Fruit fly (Drosophila melanogaster): Measurements from ENCODE around the gene Psf1.

The Psf1 gene

dm6 chr3L:1247627-1248295, at the start of gene Psf1, which contains the start of gene Sac1 (continued):
- peak; percentile 47 for TF ChIP-seq Abd-B (GFP tag; optimal IDR thresholded peaks at IDR 0.05)
- peak; percentile 47 for TF ChIP-seq CG1647 (GFP tag; optimal IDR thresholded peaks at IDR 0.05)
- peak; percentile 46; the same call in 1 of the 2 replicates for TF ChIP-seq ato (GFP tag; IDR thresholded peaks at IDR 0.05; ENCODE audit: partially characterized antibody)
- TF ChIP-seq D (optimal IDR thresholded peaks at IDR 0.05), result peak; percentile 5
- no peak for TF ChIP-seq D (GFP tag; optimal IDR thresholded peaks at IDR 0.05)
- TF ChIP-seq B-H2 (GFP tag; optimal IDR thresholded peaks at IDR 0.05), result no peak
- no peak for TF ChIP-seq CG3838 (GFP tag; optimal IDR thresholded peaks at IDR 0.05)
- TF ChIP-seq Ptx1 (GFP tag; IDR thresholded peaks at IDR 0.05), result peak; percentile 61
- peak; percentile 48 for TF ChIP-seq CG10654 (GFP tag; optimal IDR thresholded peaks at IDR 0.05)
- TF ChIP-seq Bdp1 (GFP tag; optimal IDR thresholded peaks at IDR 0.05), result peak; percentile 31
- TF ChIP-seq Six4 (GFP tag; optimal IDR thresholded peaks at IDR 0.05), result no peak
- TF ChIP-seq CG9609 (GFP tag; optimal IDR thresholded peaks at IDR 0.05), result peak; percentile 36
- peak; percentile 22 for TF ChIP-seq zen (tag; optimal IDR thresholded peaks at IDR 0.05)
- TF ChIP-seq Atf-2 (GFP tag; optimal IDR thresholded peaks at IDR 0.05), result peak; percentile 28
- TF ChIP-seq Dip3 (GFP tag; optimal IDR thresholded peaks at IDR 0.05), result peak; percentile 46
- peak; percentile 81 for TF ChIP-seq CG14710 (tag; optimal IDR thresholded peaks at IDR 0.05)
- TF ChIP-seq disco-r (GFP tag; optimal IDR thresholded peaks at IDR 0.05), result no peak
- peak; percentile 41; the same call in 1 of the 2 replicates for TF ChIP-seq CG6689 (GFP tag; IDR thresholded peaks at IDR 0.05)
- TF ChIP-seq CG10431 (GFP tag; optimal IDR thresholded peaks at IDR 0.05), result no peak
- peak; percentile 8 for TF ChIP-seq CG12942 (GFP tag; optimal IDR thresholded peaks at IDR 0.05)
- peak; percentile 46 for TF ChIP-seq CG15696 (tag; optimal IDR thresholded peaks at IDR 0.05)
- no peak for TF ChIP-seq danr (GFP tag; IDR thresholded peaks at IDR 0.05)
- peak; percentile 28; the same call in 1 of the 2 replicates for TF ChIP-seq esg (GFP tag; conservative IDR thresholded peaks at IDR 0.05)
- peak; percentile 44 for TF ChIP-seq CG4424 (GFP tag; optimal IDR thresholded peaks at IDR 0.05)
- peak; percentile 58; the same call in 1 of the 3 replicates for TF ChIP-seq CG34422 (GFP tag; IDR thresholded peaks at IDR 0.05)
- peak; percentile 80 for TF ChIP-seq nmo (GFP tag; optimal IDR thresholded peaks at IDR 0.05)
- peak; percentile 69 for TF ChIP-seq YL-1 (GFP tag; optimal IDR thresholded peaks at IDR 0.05)
- peak; percentile 50 for TF ChIP-seq nerfin-1 (tag; optimal IDR thresholded peaks at IDR 0.05)
- TF ChIP-seq TFAM (GFP tag; optimal IDR thresholded peaks at IDR 0.05), result no peak
- TF ChIP-seq CG32767 (GFP tag; IDR thresholded peaks at IDR 0.05), result no peak
- peak; percentile 51 for TF ChIP-seq Chrac-16 (GFP tag; optimal IDR thresholded peaks at IDR 0.05)
- peak; percentile 62 for TF ChIP-seq shn (GFP tag; optimal IDR thresholded peaks at IDR 0.05)
- peak; percentile 79 for TF ChIP-seq CG34224 (GFP tag; IDR thresholded peaks at IDR 0.05; ENCODE audit: partially characterized antibody)
- TF ChIP-seq Drgx (GFP tag; IDR thresholded peaks at IDR 0.05), result no peak
- TF ChIP-seq slbo (GFP tag; IDR thresholded peaks at IDR 0.05), result peak; percentile 64
- TF ChIP-seq HmgZ (tag; optimal IDR thresholded peaks at IDR 0.05), result peak; percentile 45
- peak; percentile 22 for TF ChIP-seq CG5245 (GFP tag; optimal IDR thresholded peaks at IDR 0.05)
- peak; percentile 40 for TF ChIP-seq dmrt11E (tag; optimal IDR thresholded peaks at IDR 0.05)
- no peak for TF ChIP-seq en (GFP tag; optimal IDR thresholded peaks at IDR 0.05)
- TF ChIP-seq CG12769 (tag; optimal IDR thresholded peaks at IDR 0.05), result no peak
- TF ChIP-seq CG10209 (GFP tag; optimal IDR thresholded peaks at IDR 0.05), result no peak
- no peak for TF ChIP-seq prd (optimal IDR thresholded peaks at IDR 0.05)
- TF ChIP-seq prd (GFP tag; IDR thresholded peaks at IDR 0.05), result peak; percentile 71
- TF ChIP-seq pho (GFP tag; optimal IDR thresholded peaks at IDR 0.05), result peak; percentile 57
- peak; percentile 68 for TF ChIP-seq mam (GFP tag; optimal IDR thresholded peaks at IDR 0.05)
- peak; percentile 38 for TF ChIP-seq NC2β (GFP tag; optimal IDR thresholded peaks at IDR 0.05)
- TF ChIP-seq Ets97D (GFP tag; optimal IDR thresholded peaks at IDR 0.05), result peak; percentile 74
- peak; percentile 77 for TF ChIP-seq pzg (GFP tag; optimal IDR thresholded peaks at IDR 0.05)
- peak; percentile 96 for TF ChIP-seq Ets65A (GFP tag)
- peak; percentile 50 for TF ChIP-seq CG9437 (GFP tag; optimal IDR thresholded peaks at IDR 0.05)
- TF ChIP-seq NFAT (GFP tag; IDR thresholded peaks at IDR 0.05), result peak; percentile 43; the same call in 1 of the 2 replicates
